Fruit fly (Drosophila melanogaster) whole organism, pupa: Measurements from ENCODE around the gene CG14391.

Source experiments
- CG10348 ChIP-seq: fragments of 200-800 bp; sonication (Bioruptor generic); IDR thresholded peaks from 2 replicates; pipeline ENCODE4 v1.3.6; 2022; ENCODE audit warnings: missing biosample characterization, missing genetic modification characterization
- CG17806 ChIP-seq: fragments of 200-800 bp; sonication (Bioruptor generic); optimal IDR thresholded peaks from 2 replicates; lab custom pipeline; 2018; ENCODE audit warnings: missing biosample characterization, mild to moderate bottlenecking, missing genetic modification characterization, moderate library complexity
- CG32121 ChIP-seq: fragments of 200-800 bp; sonication (Bioruptor generic); IDR thresholded peaks from 2 replicates; pipeline ENCODE4 v1.3.6; 2022; ENCODE audit warnings: missing biosample characterization, missing genetic modification characterization
- D1 ChIP-seq: fragments of 200-800 bp; sonication (Bioruptor generic); optimal IDR thresholded peaks from 2 replicates; lab custom pipeline; 2018; ENCODE audit warnings: missing biosample characterization, mild to moderate bottlenecking, missing genetic modification characterization, moderate library complexity
- EcR ChIP-seq: fragments of 200-800 bp; sonication (Bioruptor generic); optimal IDR thresholded peaks from 3 replicates; lab custom pipeline; 2019; ENCODE audit warnings: missing biosample characterization, missing genetic modification characterization, mild to moderate bottlenecking, moderate library complexity, missing genetic modification reagents
- Pif1A ChIP-seq: fragments of 200-800 bp; sonication (Bioruptor generic); optimal IDR thresholded peaks from 3 replicates; lab custom pipeline; 2016; ENCODE audit warnings: missing biosample characterization, missing genetic modification characterization
- Snoo ChIP-seq: fragments of 200-800 bp; sonication (Bioruptor generic); optimal IDR thresholded peaks from 3 replicates; lab custom pipeline; 2017; ENCODE audit warnings: missing biosample characterization, mild to moderate bottlenecking, missing genetic modification characterization, inconsistent platforms
- fd96Ca ChIP-seq: fragments of 200-800 bp; sonication (Bioruptor generic); IDR thresholded peaks from 3 replicates; pipeline ENCODE4 v1.3.6; 2022; ENCODE audit warnings: missing biosample characterization, missing genetic modification characterization
- gl ChIP-seq: fragments of 200-800 bp; sonication (Bioruptor generic); optimal IDR thresholded peaks from 2 replicates; lab custom pipeline; 2018; ENCODE audit warnings: missing biosample characterization, mild to moderate bottlenecking, missing genetic modification characterization

- TF ChIP-seq gl (tag; lab: Kevin White, UChicago) (no peak), EcR (GFP tag; lab: Kevin White, UChicago) (no peak), CG32121 (GFP tag; lab: Robert Waterston, UW) (no peak), CG10348 (GFP tag; lab: Robert Waterston, UW) (no peak), D1 (tag; lab: Kevin White, UChicago) (no peak), fd96Ca (GFP tag; lab: Robert Waterston, UW) (no peak), Pif1A (no peak), CG17806 (tag; lab: Kevin White, UChicago) (no peak), Snoo (tag; lab: Kevin White, UChicago) (no peak)
Measured at dm6 chr3R:12701994-12702494, 7.4 kb upstream of the CG14391 start.
